Worm (Caenorhabditis elegans) whole organism, L4 larva: ENCODE measurements around the gene sqt-1.

Source experiments
- T20F7.1 ChIP-seq: fragments of 200-800 bp; sonication (Bioruptor generic); optimal IDR thresholded peaks from 2 replicates; lab custom pipeline; 2018; ENCODE audit warnings: mild to moderate bottlenecking, missing genetic modification characterization, missing compliant biosample characterization
- T26A8.4 ChIP-seq: fragments of 200-800 bp; sonication (Bioruptor generic); IDR thresholded peaks from 2 replicates; pipeline ENCODE4 v1.3.6; 2022; ENCODE audit warnings: missing genetic modification characterization, missing compliant biosample characterization
- Y48G9A.11 ChIP-seq: fragments of 200-800 bp; sonication (Bioruptor generic); IDR thresholded peaks from 2 replicates; pipeline ENCODE4 v1.3.6; 2022; ENCODE audit warnings: missing genetic modification reagents, missing genetic modification characterization, missing compliant biosample characterization
- aha-1 ChIP-seq: fragments of 150-350 bp; peaks from one replicate; lab custom pipeline; 2014; ENCODE audit warnings: missing biosample characterization, missing genetic modification characterization
- arid-1 ChIP-seq: fragments of 200-800 bp; sonication (Bioruptor generic); conservative IDR thresholded peaks from 2 replicates; pipeline ENCODE4 v1.3.6; 2022; ENCODE audit warnings: missing genetic modification reagents, missing genetic modification characterization, missing compliant biosample characterization
- ceh-32 ChIP-seq: sonication (generic microtip); optimal IDR thresholded peaks from 2 replicates; lab custom pipeline; 2016; ENCODE audit warnings: mild to moderate bottlenecking, missing genetic modification characterization, missing compliant biosample characterization; ENCODE audit not compliant: poor library complexity
- cey-2 ChIP-seq: sonication (generic microtip); optimal IDR thresholded peaks from 3 replicates; lab custom pipeline; 2017; ENCODE audit warnings: missing genetic modification characterization, mild to moderate bottlenecking, missing compliant biosample characterization, antibody characterized with exemption, borderline replicate concordance; ENCODE audit not compliant: insufficient read depth
- ctbp-1 ChIP-seq: fragments of 200-800 bp; sonication (Bioruptor generic); IDR thresholded peaks from 2 replicates; pipeline ENCODE4 v1.3.6; 2022; ENCODE audit warnings: missing genetic modification reagents, missing genetic modification characterization, missing compliant biosample characterization
- daf-16 ChIP-seq, 3 experiments: sonication (generic microtip); optimal IDR thresholded peaks; 2 replicates each; lab custom pipeline; 2016 to 2017; ENCODE audit warnings: missing genetic modification characterization in 3 of 3, missing genetic modification reagents in 3 of 3, mild to moderate bottlenecking in 2 of 3, missing compliant biosample characterization in 2 of 3, missing biosample characterization in 1 of 3, moderate library complexity in 1 of 3
- daf-19 ChIP-seq: fragments of 200-800 bp; sonication (Bioruptor generic); conservative IDR thresholded peaks from 2 replicates; pipeline ENCODE4 v1.3.6; 2022; ENCODE audit warnings: missing genetic modification characterization, missing compliant biosample characterization
- dpl-1 ChIP-seq: fragments of 150-350 bp; optimal IDR thresholded peaks from 2 replicates; lab custom pipeline; 2014; ENCODE audit warnings: missing biosample characterization, missing genetic modification reagents, missing genetic modification characterization
- duxl-1 ChIP-seq: sonication (generic microtip); optimal IDR thresholded peaks from 2 replicates; lab custom pipeline; 2016; ENCODE audit warnings: mild to moderate bottlenecking, missing genetic modification characterization, moderate library complexity, missing compliant biosample characterization; ENCODE audit not compliant: poor library complexity
- dve-1 ChIP-seq: sonication (generic microtip); optimal IDR thresholded peaks from 2 replicates; lab custom pipeline; 2017; ENCODE audit warnings: antibody characterized with exemption, mild to moderate bottlenecking, missing genetic modification characterization, missing compliant biosample characterization; ENCODE audit not compliant: insufficient read depth
- fkh-10 ChIP-seq: fragments of 150-350 bp; optimal IDR thresholded peaks from 2 replicates; lab custom pipeline; 2014; ENCODE audit warnings: missing biosample characterization, missing genetic modification reagents, missing genetic modification characterization
- hif-1 ChIP-seq, 2 experiments: sonication (generic microtip); optimal IDR thresholded peaks; 2 replicates each; lab custom pipeline; 2016 to 2017; ENCODE audit warnings: missing compliant biosample characterization in 2 of 2, missing genetic modification characterization in 2 of 2, missing genetic modification reagents in 2 of 2, missing genotype in 2 of 2, mild to moderate bottlenecking in 1 of 2
- hlh-11 ChIP-seq: fragments of 200-800 bp; sonication (Bioruptor generic); optimal IDR thresholded peaks from 2 replicates; lab custom pipeline; 2018; ENCODE audit warnings: mild to moderate bottlenecking, missing genetic modification characterization, missing compliant biosample characterization
- hlh-30 ChIP-seq: sonication (generic microtip); optimal IDR thresholded peaks from 2 replicates; lab custom pipeline; 2017; ENCODE audit warnings: antibody characterized with exemption, mild to moderate bottlenecking, missing genetic modification characterization, missing compliant biosample characterization; ENCODE audit not compliant: insufficient read depth
- jun-1 ChIP-seq: fragments of 150-350 bp; optimal IDR thresholded peaks from 2 replicates; lab custom pipeline; 2014; ENCODE audit warnings: missing biosample characterization, missing genetic modification reagents, missing genetic modification characterization
- lim-7 ChIP-seq: fragments of 200-800 bp; sonication (Bioruptor generic); IDR thresholded peaks from 2 replicates; pipeline ENCODE4 v1.3.6; 2022; ENCODE audit warnings: missing genetic modification characterization, missing compliant biosample characterization
- lin-13 ChIP-seq: fragments of 150-350 bp; optimal IDR thresholded peaks from 2 replicates; lab custom pipeline; 2014; ENCODE audit warnings: missing biosample characterization, missing genetic modification reagents, missing genetic modification characterization
- lin-29 ChIP-seq: fragments of 200-800 bp; sonication (Bioruptor generic); IDR thresholded peaks from 2 replicates; pipeline ENCODE4 v1.3.6; 2022; ENCODE audit warnings: missing genetic modification reagents, missing genetic modification characterization, missing compliant biosample characterization
- lin-38 ChIP-seq: fragments of 200-800 bp; sonication (Bioruptor generic); IDR thresholded peaks from 2 replicates; pipeline ENCODE4 v1.3.6; 2022; ENCODE audit warnings: missing genetic modification reagents, missing genetic modification characterization, missing compliant biosample characterization
- lir-3 ChIP-seq: sonication (generic microtip); optimal IDR thresholded peaks from 2 replicates; lab custom pipeline; 2016; ENCODE audit warnings: mild to moderate bottlenecking, missing genetic modification characterization, missing compliant biosample characterization
- lsy-2 ChIP-seq, 2 experiments: fragments of 150-350 bp in 1 of 2; sonication (generic microtip) in 1 of 2; optimal IDR thresholded peaks; 2 replicates each; lab custom pipeline; 2014 to 2017; ENCODE audit warnings: missing biosample characterization in 2 of 2, missing genetic modification characterization in 2 of 2
- madf-5 ChIP-seq, 2 experiments: fragments of 200-800 bp; sonication (Bioruptor generic); IDR thresholded peaks; 2 replicates each; pipeline ENCODE4 v1.3.6; 2022; ENCODE audit warnings: missing compliant biosample characterization in 2 of 2, missing genetic modification characterization in 2 of 2
- mep-1 ChIP-seq: fragments of 150-350 bp; sonication (generic microtip); optimal IDR thresholded peaks from 3 replicates; lab custom pipeline; 2014; ENCODE audit warnings: missing biosample characterization, missing genetic modification characterization
- mes-2 ChIP-seq: sonication (generic microtip); optimal IDR thresholded peaks from 2 replicates; lab custom pipeline; 2016; ENCODE audit warnings: missing genotype, mild to moderate bottlenecking, missing genetic modification characterization, missing compliant biosample characterization; ENCODE audit not compliant: poor library complexity, severe bottlenecking
- mxl-3 ChIP-seq: fragments of 200-800 bp; sonication (Bioruptor generic); optimal IDR thresholded peaks from 2 replicates; lab custom pipeline; 2018; ENCODE audit warnings: mild to moderate bottlenecking, missing genetic modification characterization, missing compliant biosample characterization
- nhr-237 ChIP-seq: sonication (generic microtip); optimal IDR thresholded peaks from 2 replicates; lab custom pipeline; 2017; ENCODE audit warnings: missing biosample characterization, missing genetic modification characterization
- nhr-28 ChIP-seq: fragments of 150-350 bp; optimal IDR thresholded peaks from 2 replicates; lab custom pipeline; 2014; ENCODE audit warnings: missing biosample characterization, missing genetic modification characterization
- nhr-42 ChIP-seq: fragments of 200-800 bp; sonication (Bioruptor generic); IDR thresholded peaks from 2 replicates; pipeline ENCODE4 v1.3.6; 2022; ENCODE audit warnings: missing genetic modification characterization, missing compliant biosample characterization
- nhr-77 ChIP-seq: fragments of 150-350 bp; optimal IDR thresholded peaks from 2 replicates; lab custom pipeline; 2014; ENCODE audit warnings: missing biosample characterization, missing genetic modification characterization
- pha-4 ChIP-seq, 2 experiments: fragments of 150-350 bp in 1 of 2; fragments of 200-800 bp in 1 of 2; sonication (Bioruptor generic) in 1 of 2; IDR thresholded peaks in 1 of 2; optimal IDR thresholded peaks in 1 of 2; 2 replicates each; pipeline versions ENCODE4 v1.3.6 to Lab custom; 2014 to 2022; ENCODE audit warnings: missing genetic modification characterization in 2 of 2, missing genetic modification reagents in 2 of 2, missing biosample characterization in 1 of 2, missing compliant biosample characterization in 1 of 2
- php-3 ChIP-seq: fragments of 200-800 bp; sonication (Bioruptor generic); IDR thresholded peaks from 2 replicates; pipeline ENCODE4 v1.3.6; 2022; ENCODE audit warnings: missing genetic modification reagents, missing genetic modification characterization, missing compliant biosample characterization
- pqm-1 ChIP-seq: sonication (generic microtip); optimal IDR thresholded peaks from 2 replicates; lab custom pipeline; 2017; ENCODE audit warnings: missing biosample characterization, missing genetic modification characterization
- rbr-2 ChIP-seq: sonication (generic microtip); optimal IDR thresholded peaks from 2 replicates; lab custom pipeline; 2016; ENCODE audit warnings: missing genotype, missing genetic modification characterization, missing compliant biosample characterization
- skn-1 ChIP-seq: fragments of 150-350 bp; optimal IDR thresholded peaks from 2 replicates; lab custom pipeline; 2014; ENCODE audit warnings: missing biosample characterization, missing genetic modification characterization
- snpc-4 ChIP-seq: fragments of 150-350 bp; optimal IDR thresholded peaks from 2 replicates; lab custom pipeline; 2014; ENCODE audit warnings: missing biosample characterization, missing genetic modification characterization
- tag-97 ChIP-seq: fragments of 200-800 bp; sonication (Bioruptor generic); IDR thresholded peaks from 2 replicates; pipeline ENCODE4 v1.3.6; 2022; ENCODE audit warnings: missing genetic modification characterization, missing compliant biosample characterization
- unc-130 ChIP-seq: sonication (generic microtip); optimal IDR thresholded peaks from 2 replicates; lab custom pipeline; 2016; ENCODE audit warnings: missing genetic modification reagents, missing genetic modification characterization, missing compliant biosample characterization
- unc-62 ChIP-seq, 3 experiments: fragments of 150-350 bp in 1 of 3; sonication (generic microtip); optimal IDR thresholded peaks in 2 of 3; peaks in 1 of 3; 1 replicate in 1 of 3; 2 replicates in 2 of 3; lab custom pipeline; 2014 to 2017; ENCODE audit warnings: missing biosample characterization in 3 of 3, missing genetic modification characterization in 3 of 3, missing genetic modification reagents in 3 of 3, missing genotype in 1 of 3
- vab-7 ChIP-seq: fragments of 200-800 bp; sonication (Bioruptor generic); IDR thresholded peaks from 2 replicates; pipeline ENCODE4 v1.3.6; 2022; ENCODE audit warnings: missing genetic modification reagents, missing genetic modification characterization, missing compliant biosample characterization
- zfp-2 ChIP-seq: sonication (generic microtip); optimal IDR thresholded peaks from 2 replicates; lab custom pipeline; 2016; ENCODE audit warnings: mild to moderate bottlenecking, missing genetic modification characterization, missing compliant biosample characterization
- zip-11 ChIP-seq: fragments of 200-800 bp; sonication (Bioruptor generic); IDR thresholded peaks from 2 replicates; pipeline ENCODE4 v1.3.6; 2022; ENCODE audit warnings: missing genetic modification characterization, missing compliant biosample characterization
- ztf-11 ChIP-seq: fragments of 150-350 bp; optimal IDR thresholded peaks from 2 replicates; lab custom pipeline; 2014; ENCODE audit warnings: missing biosample characterization, missing genetic modification characterization

Gene sqt-1

ce11 chrII:11297217-11297738 is 40.4 kb downstream of the sqt-1 start, which contains the start of gene saps-1 (continued):
- TF ChIP-seq lin-38 (GFP tag; lab: Robert Waterston, UW): peak; percentile 76
- TF ChIP-seq ceh-32 (tag; lab: Kevin White, UChicago): no peak
- TF ChIP-seq lir-3 (tag; lab: Kevin White, UChicago): no peak
- no peak for TF ChIP-seq unc-62 (GFP tag; optimal IDR thresholded peaks at IDR 0.05 in 1 of 2; lab: Kevin White, UChicago)
- TF ChIP-seq unc-62 (tag; optimal IDR thresholded peaks at IDR 0.05; lab: Kevin White, UChicago): no peak
- no peak for TF ChIP-seq nhr-77 (tag; lab: Kevin White, UChicago)
- TF ChIP-seq arid-1: 0 out of 2 replicates have a peak, but pooled peaks have one; percentile 38
- TF ChIP-seq T20F7.1 (GFP tag; lab: Kevin White, UChicago): no peak
- no peak for TF ChIP-seq pha-4 (GFP tag; IDR thresholded peaks at IDR 0.05; lab: Robert Waterston, UW)
- no peak for TF ChIP-seq pha-4 (tag; optimal IDR thresholded peaks at IDR 0.05; lab: Kevin White, UChicago)
- no peak for TF ChIP-seq snpc-4 (tag; lab: Kevin White, UChicago)
- no peak for TF ChIP-seq lim-7
- TF ChIP-seq unc-130 (GFP tag; lab: Kevin White, UChicago): peak; percentile 59
- no peak for TF ChIP-seq ztf-11 (tag; lab: Kevin White, UChicago)
- no peak for TF ChIP-seq nhr-237
- no peak for TF ChIP-seq daf-16 (GFP tag; optimal IDR thresholded peaks at IDR 0.05; lab: Kevin White, UChicago)
- TF ChIP-seq daf-16 (tag; optimal IDR thresholded peaks at IDR 0.05; lab: Kevin White, UChicago): peak; percentile 15
- TF ChIP-seq ctbp-1 (GFP tag; lab: Robert Waterston, UW): no peak
- TF ChIP-seq daf-19 (GFP tag; lab: Robert Waterston, UW): no peak
- TF ChIP-seq hlh-11 (tag; lab: Kevin White, UChicago): peak; percentile 13
- no peak for TF ChIP-seq skn-1 (tag; lab: Kevin White, UChicago)
- TF ChIP-seq nhr-28 (tag; lab: Kevin White, UChicago): peak; percentile 14

ce11 chrII:11293433-11293832 is 44.2 kb downstream of the sqt-1 start, which contains the start of gene C47G2.4:
C47G2.4 (minus strand) TSS chrII:11293606.
- TF ChIP-seq daf-16 (GFP tag; optimal IDR thresholded peaks at IDR 0.05; lab: Kevin White, UChicago): no peak
- peak; percentile 46 for TF ChIP-seq daf-16 (tag; optimal IDR thresholded peaks at IDR 0.05; lab: Kevin White, UChicago)
- no peak for TF ChIP-seq tag-97 (GFP tag; lab: Robert Waterston, UW)
- no peak for TF ChIP-seq php-3 (GFP tag; lab: Robert Waterston, UW)
- TF ChIP-seq lin-29 (GFP tag; lab: Robert Waterston, UW): no peak
- no peak for TF ChIP-seq madf-5 (GFP tag; IDR thresholded peaks at IDR 0.05; lab: Robert Waterston, UW)
- no peak for TF ChIP-seq lir-3 (tag; lab: Kevin White, UChicago)
- no peak for TF ChIP-seq zip-11
- peak; percentile 57 for TF ChIP-seq aha-1 (tag; lab: Kevin White, UChicago)
- TF ChIP-seq rbr-2 (tag; lab: Kevin White, UChicago): peak; percentile 57
- peak; percentile 51; the same call in 1 of the 2 replicates for TF ChIP-seq T26A8.4 (GFP tag; lab: Robert Waterston, UW)
- peak; percentile 19 for TF ChIP-seq mxl-3 (GFP tag; lab: Kevin White, UChicago)
- TF ChIP-seq mes-2: peak; percentile 94
- TF ChIP-seq fkh-10 (GFP tag; lab: Kevin White, UChicago): peak; percentile 40
- peak; percentile 96 for TF ChIP-seq lin-38 (GFP tag; lab: Robert Waterston, UW)
- TF ChIP-seq jun-1 (tag; lab: Kevin White, UChicago): no peak
- TF ChIP-seq dpl-1: peak; percentile 66
- TF ChIP-seq pqm-1 (tag; lab: Kevin White, UChicago): no peak
- peak; percentile 64 for TF ChIP-seq dve-1 (tag; lab: Kevin White, UChicago)
- TF ChIP-seq Y48G9A.11 (GFP tag; lab: Robert Waterston, UW): no peak
- TF ChIP-seq unc-130 (GFP tag; lab: Kevin White, UChicago): peak; percentile 39
- TF ChIP-seq hlh-11 (tag; lab: Kevin White, UChicago): peak; percentile 33
- TF ChIP-seq cey-2: no peak
- TF ChIP-seq lim-7: no peak
- TF ChIP-seq vab-7 (GFP tag; lab: Robert Waterston, UW): no peak
- peak; percentile 38 for TF ChIP-seq hlh-30 (tag; lab: Kevin White, UChicago)
- TF ChIP-seq ctbp-1 (GFP tag; lab: Robert Waterston, UW): no peak
- peak; percentile 41 for TF ChIP-seq lin-13 (GFP tag; lab: Kevin White, UChicago)
- peak in 1 of 2 experiments; percentile 76 for TF ChIP-seq lsy-2 (tag; optimal IDR thresholded peaks at IDR 0.05; lab: Kevin White, UChicago)
- peak; percentile 54 for TF ChIP-seq mep-1 (tag; lab: Kevin White, UChicago)
- peak; percentile 45 for TF ChIP-seq duxl-1 (tag; lab: Kevin White, UChicago)
- TF ChIP-seq nhr-42: 0 out of 2 replicates have a peak, but pooled peaks have one; percentile 11
- no peak for TF ChIP-seq zfp-2 (tag; lab: Kevin White, UChicago)
- TF ChIP-seq nhr-28 (tag; lab: Kevin White, UChicago): peak; percentile 42
- TF ChIP-seq hif-1 (tag; optimal IDR thresholded peaks at IDR 0.05; lab: Kevin White, UChicago): peak in 1 of 2 experiments; percentile 56
